Worm (Caenorhabditis elegans): ENCODE measurements around the gene sre-10.

DNA sequence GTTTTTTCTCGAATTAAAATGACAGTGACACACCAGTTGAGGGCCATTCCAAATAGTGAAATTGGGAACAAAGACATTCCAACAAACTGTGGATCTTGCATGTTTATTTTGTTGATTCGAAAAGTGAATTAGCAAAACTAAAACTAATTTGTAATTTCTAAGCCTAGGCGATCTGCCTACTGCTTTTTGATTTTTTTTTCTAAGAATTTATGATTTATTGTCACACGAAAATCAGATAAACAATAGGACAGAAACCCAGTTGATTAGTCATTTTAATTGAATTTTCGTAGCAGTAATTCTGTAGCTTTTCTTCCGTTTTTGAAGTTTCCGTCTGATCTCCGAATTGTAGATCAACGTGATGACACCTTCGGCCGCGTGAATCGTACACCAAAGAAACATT lies 13.6 kb upstream of the sre-10 start, which contains the start of gene srx-33:
- no peak for TF ChIP-seq sptf-2 (GFP tag; optimal IDR thresholded peaks at IDR 0.05)
- TF ChIP-seq him-1 (tag; optimal IDR thresholded peaks at IDR 0.05), result no peak
- TF ChIP-seq cebp-2 (GFP tag; IDR thresholded peaks at IDR 0.05), result no peak
- no peak for TF ChIP-seq T26A5.8 (tag; optimal IDR thresholded peaks at IDR 0.05)
- no peak for TF ChIP-seq B0261.1 (tag; optimal IDR thresholded peaks at IDR 0.05)
- no peak for TF ChIP-seq ceh-58 (GFP tag; IDR thresholded peaks at IDR 0.05)
- no peak for TF ChIP-seq unc-62 (GFP tag; optimal IDR thresholded peaks at IDR 0.05)
- no peak for TF ChIP-seq lin-35 (GFP tag; optimal IDR thresholded peaks at IDR 0.05)
- no peak for TF ChIP-seq madf-3 (GFP tag; IDR thresholded peaks at IDR 0.05)
- TF ChIP-seq athp-1 (tag; optimal IDR thresholded peaks at IDR 0.05), result no peak
- TF ChIP-seq nfya-1 (tag; optimal IDR thresholded peaks at IDR 0.05; ENCODE audit: borderline replicate concordance, insufficient read depth), result no peak
- TF ChIP-seq ztf-28 (GFP tag; IDR thresholded peaks at IDR 0.05), result no peak
- no peak for TF ChIP-seq dpl-1 (GFP tag; optimal IDR thresholded peaks at IDR 0.05)
- TF ChIP-seq Y95B8A.8 (GFP tag; IDR thresholded peaks at IDR 0.05), result no peak

All from whole organism, young adult.